Worm (Caenorhabditis elegans): Measurements from ENCODE around the gene F48C5.2.
A peak's percentile ranks its signal among the peaks of the same experiment; 100 is the strongest.

The F48C5.2 gene

DNA sequence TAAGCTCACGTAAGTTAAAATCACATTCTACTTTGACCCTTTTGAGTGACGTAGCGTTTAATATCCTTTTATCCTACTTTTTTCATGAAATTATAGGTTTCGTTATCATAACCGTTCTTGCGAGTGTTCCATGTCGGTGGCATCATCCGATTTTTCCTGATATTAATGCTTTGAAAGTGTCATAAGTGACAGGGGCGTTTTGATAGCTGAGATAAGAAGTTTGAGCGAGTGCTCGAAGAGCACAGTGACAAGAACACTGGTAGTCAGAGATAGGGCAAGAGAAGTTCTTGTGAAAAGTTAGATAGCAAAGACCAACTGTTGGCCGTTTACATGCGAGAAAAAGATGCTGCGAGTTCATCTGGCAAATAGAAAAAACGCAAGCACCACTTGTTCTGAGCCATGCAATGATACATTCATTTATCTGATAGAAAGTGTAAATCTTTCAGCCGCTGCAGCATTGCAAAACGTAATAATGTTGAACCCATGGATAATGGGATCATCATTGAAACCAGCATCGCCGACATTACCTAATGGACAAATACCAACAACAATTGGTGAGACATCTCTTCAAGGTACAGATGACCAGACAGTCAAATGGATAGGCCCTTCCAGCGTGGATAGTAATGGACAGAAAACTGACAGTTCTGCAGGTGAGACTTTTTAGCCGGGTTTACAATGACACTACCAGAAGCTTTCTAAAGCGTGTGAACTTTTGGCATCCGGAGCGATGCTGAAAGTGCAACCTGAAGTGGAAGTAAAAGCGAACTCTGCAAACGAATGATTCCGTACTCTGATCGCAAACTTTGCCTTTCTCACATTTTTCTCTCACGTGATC is 27.1 kb upstream of the F48C5.2 start (continued):
- TF ChIP-seq spr-1 (tag; optimal IDR thresholded peaks at IDR 0.05) (no peak), dmd-9 (GFP tag; IDR thresholded peaks at IDR 0.05) (no peak), sdz-12 (GFP tag; optimal IDR thresholded peaks at IDR 0.05) (no peak), mdl-1 (tag; optimal IDR thresholded peaks at IDR 0.05) (no peak), egl-27 (tag; optimal IDR thresholded peaks at IDR 0.05) (peak; percentile 21), nhr-10 (tag; optimal IDR thresholded peaks at IDR 0.05) (no peak), madf-5 (GFP tag; IDR thresholded peaks at IDR 0.05) (no peak), F37D6.2 (tag; optimal IDR thresholded peaks at IDR 0.05) (no peak), lin-39 (tag; optimal IDR thresholded peaks at IDR 0.05) (no peak)

DNA sequence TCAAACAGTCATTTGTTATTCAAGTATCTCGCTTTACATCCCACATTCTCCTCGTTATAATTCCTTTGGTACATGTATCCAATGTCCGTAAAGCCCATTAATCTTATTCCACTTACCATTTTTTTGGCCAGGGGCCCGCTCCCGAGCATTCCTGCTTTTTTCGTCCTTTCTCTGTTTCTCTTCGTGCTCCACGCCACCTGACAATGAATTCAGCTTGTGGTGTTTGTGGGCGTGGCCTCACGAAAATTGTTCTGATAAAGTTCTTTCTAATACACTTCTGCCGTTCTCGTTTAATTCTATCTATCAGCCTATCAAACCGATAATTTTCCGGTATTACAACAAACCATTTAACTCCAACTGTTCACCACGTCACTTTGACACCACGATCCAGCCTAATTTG is 25.9 kb upstream of the F48C5.2 start:
- no peak for TF ChIP-seq nhr-48 (tag; optimal IDR thresholded peaks at IDR 0.05)
- TF ChIP-seq unc-130 (GFP tag; optimal IDR thresholded peaks at IDR 0.05): no peak
- TF ChIP-seq egl-27 (tag; optimal IDR thresholded peaks at IDR 0.05): no peak
- TF ChIP-seq saeg-2 (GFP tag; IDR thresholded peaks at IDR 0.05): no peak
- no peak for TF ChIP-seq mxl-3 (GFP tag; optimal IDR thresholded peaks at IDR 0.05)
- no peak for TF ChIP-seq nhr-42 (GFP tag; IDR thresholded peaks at IDR 0.05)
- no peak for TF ChIP-seq sdz-12 (GFP tag; optimal IDR thresholded peaks at IDR 0.05)
- TF ChIP-seq dmd-6 (GFP tag; IDR thresholded peaks at IDR 0.05): peak; percentile 41
- TF ChIP-seq hlh-11 (tag; optimal IDR thresholded peaks at IDR 0.05): peak; percentile 27
- TF ChIP-seq nhr-102 (tag; optimal IDR thresholded peaks at IDR 0.05): no peak
- no peak for TF ChIP-seq nhr-10 (tag; optimal IDR thresholded peaks at IDR 0.05)
- peak; percentile 58 for TF ChIP-seq hlh-30 (tag; optimal IDR thresholded peaks at IDR 0.05; ENCODE audit: insufficient read depth)
- TF ChIP-seq lin-13 (GFP tag; optimal IDR thresholded peaks at IDR 0.05): no peak
- no peak for TF ChIP-seq fos-1 (tag; optimal IDR thresholded peaks at IDR 0.05)
- no peak for TF ChIP-seq lin-39 (tag; optimal IDR thresholded peaks at IDR 0.05)
- TF ChIP-seq daf-19 (GFP tag; conservative IDR thresholded peaks at IDR 0.05): no peak
- no peak for TF ChIP-seq T26A8.4 (GFP tag; IDR thresholded peaks at IDR 0.05)
- TF ChIP-seq dve-1 (tag; optimal IDR thresholded peaks at IDR 0.05; ENCODE audit: insufficient read depth): no peak
- no peak for TF ChIP-seq lsy-2 (tag; optimal IDR thresholded peaks at IDR 0.05)
- no peak for TF ChIP-seq ces-1 (GFP tag; optimal IDR thresholded peaks at IDR 0.05)
- TF ChIP-seq T20F7.1 (GFP tag; optimal IDR thresholded peaks at IDR 0.05): no peak
- no peak for TF ChIP-seq cey-2 (tag; optimal IDR thresholded peaks at IDR 0.05; ENCODE audit: borderline replicate concordance, insufficient read depth)
- no peak for TF ChIP-seq set-16 (GFP tag; IDR thresholded peaks at IDR 0.05)
- peak; percentile 2 for TF ChIP-seq mes-2 (tag; optimal IDR thresholded peaks at IDR 0.05; ENCODE audit: poor library complexity, severe bottlenecking)
- no peak for TF ChIP-seq zfp-2 (tag; optimal IDR thresholded peaks at IDR 0.05)
- TF ChIP-seq unc-62 (GFP tag; optimal IDR thresholded peaks at IDR 0.05 in 1 of 2): peak in 1 of 2 experiments; percentile 50
- TF ChIP-seq unc-62 (tag; optimal IDR thresholded peaks at IDR 0.05): no peak
- no peak for TF ChIP-seq skn-1 (tag; optimal IDR thresholded peaks at IDR 0.05)
- no peak for TF ChIP-seq ceh-44 (GFP tag; IDR thresholded peaks at IDR 0.05)

DNA sequence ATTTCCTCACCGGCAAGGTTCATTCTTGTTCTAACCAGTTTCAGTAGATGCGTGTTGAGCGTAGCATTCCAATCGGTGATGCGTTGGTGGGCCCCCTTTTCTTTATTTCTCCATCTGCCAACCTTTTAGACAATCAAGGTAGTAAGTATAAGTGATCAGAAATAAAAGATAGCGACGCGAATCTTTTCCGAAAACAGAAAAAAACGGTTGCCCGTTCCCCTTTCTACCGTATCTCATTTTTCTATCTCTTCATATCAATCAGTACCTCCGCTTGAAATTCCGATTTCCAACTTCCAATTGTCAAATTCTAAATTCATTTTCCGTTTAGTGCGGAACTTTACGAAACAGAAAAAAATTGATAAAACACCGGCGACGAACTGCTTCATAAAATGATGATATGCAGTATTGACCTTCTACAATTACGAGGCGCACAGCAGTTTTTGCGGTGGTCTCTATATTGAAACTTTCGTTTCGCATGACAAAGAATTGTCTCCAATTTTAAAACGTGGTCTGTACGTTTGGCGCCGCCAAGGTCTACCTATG is 25.3 kb upstream of the F48C5.2 start:
- TF ChIP-seq skn-1 (tag; optimal IDR thresholded peaks at IDR 0.05) (no peak), nhr-76 (tag; optimal IDR thresholded peaks at IDR 0.05) (no peak), dpl-1 (GFP tag; optimal IDR thresholded peaks at IDR 0.05) (no peak), set-16 (GFP tag; IDR thresholded peaks at IDR 0.05) (no peak), tra-1 (GFP tag; IDR thresholded peaks at IDR 0.05) (0 out of 2 replicates have a peak, but pooled peaks have one; percentile 28), lin-38 (GFP tag; IDR thresholded peaks at IDR 0.05) (no peak), nhr-6 (tag; optimal IDR thresholded peaks at IDR 0.05) (peak; percentile 13), cey-2 (tag; optimal IDR thresholded peaks at IDR 0.05; ENCODE audit: borderline replicate concordance, insufficient read depth) (no peak), ama-1 (optimal IDR thresholded peaks at IDR 0.05) (no peak), gei-8 (GFP tag; optimal IDR thresholded peaks at IDR 0.05) (no peak), jun-1 (tag; optimal IDR thresholded peaks at IDR 0.05) (no peak), R02D3.7 (tag; optimal IDR thresholded peaks at IDR 0.05) (no peak), mdt-29 (GFP tag; IDR thresholded peaks at IDR 0.05) (no peak), hlh-30 (tag; optimal IDR thresholded peaks at IDR 0.05; ENCODE audit: insufficient read depth) (peak; percentile 10), pqm-1 (tag; optimal IDR thresholded peaks at IDR 0.05) (peak; percentile 35), vab-7 (GFP tag; IDR thresholded peaks at IDR 0.05) (no peak), rbr-2 (tag; optimal IDR thresholded peaks at IDR 0.05) (no peak), nhr-102 (tag; optimal IDR thresholded peaks at IDR 0.05) (no peak)

Data from whole organism, L4 larva.